Fruit fly (Drosophila melanogaster): Measurements from ENCODE around the gene Sfp96F.

dm6 chr3R:25811611-25812010, 18.4 kb downstream of the Sfp96F start, which contains the start of the genes Acam and CG17770:
- TF ChIP-seq CG8478 (optimal IDR thresholded peaks at IDR 0.05): no peak
- TF ChIP-seq psq (optimal IDR thresholded peaks at IDR 0.05): no peak

All from whole organism.